Worm (Caenorhabditis elegans) whole organism, midembryonic: ENCODE data around the gene che-2.

Experiments
- T22C8.4 ChIP-seq: fragments of 200-800 bp; sonication (Bioruptor generic); IDR thresholded peaks from 2 replicates; pipeline ENCODE4 v1.3.6; 2022; ENCODE audit warnings: missing genetic modification characterization, missing compliant biosample characterization
- cog-1 ChIP-seq: sonication (generic microtip); optimal IDR thresholded peaks from 2 replicates; lab custom pipeline; 2016; ENCODE audit warnings: missing genetic modification characterization, missing compliant biosample characterization
- flt-1 ChIP-seq: fragments of 200-800 bp; sonication (Bioruptor generic); IDR thresholded peaks from 2 replicates; pipeline ENCODE4 v1.3.6; 2022; ENCODE audit warnings: missing genetic modification characterization, missing compliant biosample characterization
- klf-2 ChIP-seq: fragments of 200-800 bp; sonication (Bioruptor generic); conservative IDR thresholded peaks from 2 replicates; pipeline ENCODE4 v1.3.6; 2022; ENCODE audit warnings: missing genetic modification reagents, missing genetic modification characterization, missing compliant biosample characterization
- med-1 ChIP-seq: sonication (generic microtip); optimal IDR thresholded peaks from 2 replicates; lab custom pipeline; 2017; ENCODE audit warnings: missing genetic modification characterization, mild to moderate bottlenecking, missing compliant biosample characterization, antibody characterized with exemption, missing genetic modification reagents; ENCODE audit not compliant: insufficient read depth
- ref-1 ChIP-seq: fragments of 200-800 bp; sonication (Bioruptor generic); conservative IDR thresholded peaks from 2 replicates; pipeline ENCODE4 v1.3.6; 2022; ENCODE audit warnings: missing genetic modification reagents, missing genetic modification characterization, missing compliant biosample characterization
- tab-1 ChIP-seq: fragments of 200-800 bp; sonication (Bioruptor generic); IDR thresholded peaks from 2 replicates; pipeline ENCODE4 v1.3.6; 2022; ENCODE audit warnings: missing genetic modification characterization, missing compliant biosample characterization
- ztf-23 ChIP-seq: fragments of 200-800 bp; sonication (Bioruptor generic); IDR thresholded peaks from 2 replicates; pipeline ENCODE4 v1.3.6; 2022; ENCODE audit warnings: missing genetic modification reagents, missing genetic modification characterization, missing compliant biosample characterization
- ztf-29 ChIP-seq: fragments of 200-800 bp; sonication (Bioruptor generic); IDR thresholded peaks from 2 replicates; pipeline ENCODE4 v1.3.6; 2022; ENCODE audit warnings: missing genetic modification reagents, missing genetic modification characterization, missing compliant biosample characterization

The che-2 gene

ce11 chrX:530011-530410 lies 48.8 kb downstream of the che-2 start, which contains the start of gene ugt-46:
ugt-46 (minus strand) TSS chrX:530289.
- TF ChIP-seq tab-1 (GFP tag; lab: Robert Waterston, UW) (no peak), med-1 (GFP tag; lab: Kevin White, UChicago) (no peak), cog-1 (tag; lab: Kevin White, UChicago) (no peak), T22C8.4 (no peak), ztf-23 (GFP tag; lab: Robert Waterston, UW) (no peak), flt-1 (GFP tag; lab: Robert Waterston, UW) (no peak), ztf-29 (no peak)

DNA sequence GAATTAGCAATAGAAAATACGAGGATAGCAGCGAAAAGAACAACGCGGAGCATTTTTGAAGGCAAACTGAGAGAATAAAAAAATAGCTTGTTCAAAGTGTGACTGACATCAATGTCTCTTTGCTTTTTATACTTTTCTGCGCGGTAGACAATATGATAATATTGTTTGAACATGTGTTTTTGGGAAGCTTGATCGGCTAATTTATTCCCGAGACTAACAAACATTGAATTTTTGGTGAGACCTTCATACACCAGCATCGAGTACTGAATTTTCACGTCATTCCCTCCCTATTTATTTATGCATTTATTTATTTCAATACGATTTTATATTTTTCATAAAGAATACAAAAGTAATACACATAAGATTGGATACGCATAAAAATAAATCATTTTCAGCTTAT lies 49.7 kb downstream of the che-2 start, which contains the start of gene B0310.6:
TSS of gene B0310.6 (minus strand) at position 101 of the 400 bp plus-strand sequence.
- no peak for TF ChIP-seq ref-1 (GFP tag; lab: Robert Waterston, UW)
- no peak for TF ChIP-seq klf-2 (GFP tag; lab: Robert Waterston, UW)
- no peak for TF ChIP-seq cog-1 (tag; lab: Kevin White, UChicago)

- TF ChIP-seq ztf-23 (GFP tag; lab: Robert Waterston, UW) = 0 out of 2 replicates have a peak, but pooled peaks have one; percentile 36
- TF ChIP-seq cog-1 (tag; lab: Kevin White, UChicago) = peak; percentile 68
- TF ChIP-seq med-1 (GFP tag; lab: Kevin White, UChicago) = no peak
Measured at ce11 chrX:535728-536127, 54.5 kb downstream of the che-2 start, which contains the start of gene F28C10.3. F28C10.3 (minus strand) TSS chrX:535828.
